Fruit fly (Drosophila melanogaster): Measurements from ENCODE around the gene CG14668.

DNA sequence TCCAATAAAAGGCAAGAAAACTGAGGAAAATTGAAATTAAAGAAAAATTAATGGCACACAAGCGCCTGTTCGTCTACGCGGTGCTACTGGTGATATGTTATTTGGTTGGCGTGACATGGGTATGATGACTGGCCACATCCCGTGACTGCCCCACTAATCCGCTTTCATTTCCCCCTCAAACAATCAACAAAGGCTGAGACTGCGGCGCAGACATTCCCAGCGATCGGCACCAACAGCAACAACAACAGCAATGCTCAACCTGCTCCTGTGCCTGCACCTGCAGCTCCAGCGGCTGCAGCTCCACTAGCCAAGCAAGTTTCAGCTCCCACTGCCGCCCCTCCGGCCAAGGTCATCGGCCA, 32.4 kb downstream of the CG14668 start:
- TF ChIP-seq usp (GFP tag; optimal IDR thresholded peaks at IDR 0.05) (no peak), CG8478 (optimal IDR thresholded peaks at IDR 0.05) (no peak), EcR (GFP tag; optimal IDR thresholded peaks at IDR 0.05) (no peak), Dll (optimal IDR thresholded peaks at IDR 0.05) (no peak)
